Fruit fly (Drosophila melanogaster): ENCODE results near the gene subdued.

dm6 chr3R:19659448-19659847 lies 16.9 kb upstream of the subdued start, which contains the start of gene ort:
- no peak for TF ChIP-seq CG31627 (GFP tag; optimal IDR thresholded peaks at IDR 0.05)
- no peak for TF ChIP-seq CG16779 (tag; optimal IDR thresholded peaks at IDR 0.05)
- no peak for TF ChIP-seq CG6854 (GFP tag; optimal IDR thresholded peaks at IDR 0.05)
- TF ChIP-seq CG6276 (GFP tag; optimal IDR thresholded peaks at IDR 0.05): no peak

Data from whole organism, prepupa.